Worm (Caenorhabditis elegans) whole organism, late embryonic: ENCODE results near the gene W09G10.9.

ENCODE experiments used
- C08G9.2 ChIP-seq: sonication (generic microtip); optimal IDR thresholded peaks from 2 replicates; lab custom pipeline; 2016; ENCODE audit warnings: mild to moderate bottlenecking, missing genetic modification characterization, moderate library complexity, missing compliant biosample characterization
- K02D7.2 ChIP-seq: sonication (generic microtip); optimal IDR thresholded peaks from 2 replicates; lab custom pipeline; 2017; ENCODE audit warnings: mild to moderate bottlenecking, missing genetic modification characterization, missing compliant biosample characterization
- T23F11.4 ChIP-seq: fragments of 200-800 bp; sonication (Bioruptor generic); optimal IDR thresholded peaks from 2 replicates; lab custom pipeline; 2018; ENCODE audit warnings: mild to moderate bottlenecking, missing genetic modification characterization, missing compliant biosample characterization
- ama-1 ChIP-seq: fragments of 150-350 bp; optimal IDR thresholded peaks from 2 replicates; lab custom pipeline; 2014
- ceh-14 ChIP-seq: sonication (generic microtip); optimal IDR thresholded peaks from 2 replicates; lab custom pipeline; 2016; ENCODE audit warnings: missing genotype, missing genetic modification characterization, missing compliant biosample characterization
- ceh-18 ChIP-seq: sonication (generic microtip); optimal IDR thresholded peaks from 2 replicates; lab custom pipeline; 2016; ENCODE audit warnings: missing genetic modification characterization, missing compliant biosample characterization
- ceh-2 ChIP-seq: sonication (generic microtip); optimal IDR thresholded peaks from 2 replicates; lab custom pipeline; 2016; ENCODE audit warnings: missing genotype, missing genetic modification characterization, missing compliant biosample characterization
- ceh-22 ChIP-seq: sonication (generic microtip); optimal IDR thresholded peaks from 2 replicates; lab custom pipeline; 2017; ENCODE audit warnings: missing biosample characterization, missing genetic modification characterization
- ceh-24 ChIP-seq: sonication (generic microtip); optimal IDR thresholded peaks from 2 replicates; lab custom pipeline; 2016; ENCODE audit warnings: mild to moderate bottlenecking, missing genetic modification characterization, missing compliant biosample characterization
- ceh-31 ChIP-seq: sonication (generic microtip); optimal IDR thresholded peaks from 2 replicates; lab custom pipeline; 2016; ENCODE audit warnings: missing genetic modification characterization, missing compliant biosample characterization
- ceh-34 ChIP-seq: sonication (generic microtip); optimal IDR thresholded peaks from 2 replicates; lab custom pipeline; 2016; ENCODE audit warnings: mild to moderate bottlenecking, missing genetic modification characterization, missing compliant biosample characterization
- ceh-45 ChIP-seq: fragments of 200-800 bp; sonication (Bioruptor generic); IDR thresholded peaks from 2 replicates; pipeline ENCODE4 v1.3.6; 2022; ENCODE audit warnings: missing genetic modification reagents, missing genetic modification characterization, missing compliant biosample characterization
- ceh-48 ChIP-seq: sonication (generic microtip); optimal IDR thresholded peaks from 2 replicates; lab custom pipeline; 2016; ENCODE audit warnings: missing genetic modification characterization, inconsistent platforms, missing compliant biosample characterization
- ceh-6 ChIP-seq: fragments of 200-800 bp; sonication (Bioruptor generic); optimal IDR thresholded peaks from 2 replicates; lab custom pipeline; 2018; ENCODE audit warnings: mild to moderate bottlenecking, missing genetic modification characterization, missing compliant biosample characterization
- ceh-9 ChIP-seq: sonication (generic microtip); optimal IDR thresholded peaks from 2 replicates; lab custom pipeline; 2016; ENCODE audit warnings: mild to moderate bottlenecking, missing genetic modification characterization, inconsistent platforms, missing compliant biosample characterization
- dve-1 ChIP-seq: sonication (generic microtip); optimal IDR thresholded peaks from 2 replicates; lab custom pipeline; 2017; ENCODE audit warnings: antibody characterized with exemption, mild to moderate bottlenecking, missing genetic modification characterization, missing compliant biosample characterization
- elt-2 ChIP-seq: sonication (generic microtip); optimal IDR thresholded peaks from 2 replicates; lab custom pipeline; 2016; ENCODE audit warnings: missing genetic modification reagents, missing genetic modification characterization, missing compliant biosample characterization
- ets-4 ChIP-seq: sonication (generic microtip); optimal IDR thresholded peaks from 2 replicates; lab custom pipeline; 2016; ENCODE audit warnings: missing genetic modification characterization, missing compliant biosample characterization
- fax-1 ChIP-seq: sonication (generic microtip); optimal IDR thresholded peaks from 2 replicates; lab custom pipeline; 2016; ENCODE audit warnings: missing genotype, missing genetic modification characterization, missing compliant biosample characterization
- fkh-10 ChIP-seq: fragments of 150-350 bp; optimal IDR thresholded peaks from 2 replicates; lab custom pipeline; 2014; ENCODE audit warnings: missing biosample characterization, missing genetic modification reagents, missing genetic modification characterization
- fkh-6 ChIP-seq: sonication (generic microtip); optimal IDR thresholded peaks from 2 replicates; lab custom pipeline; 2016; ENCODE audit warnings: missing genetic modification characterization, missing compliant biosample characterization
- gmeb-2 ChIP-seq: sonication (generic microtip); optimal IDR thresholded peaks from 2 replicates; lab custom pipeline; 2016; ENCODE audit warnings: missing genetic modification characterization, inconsistent platforms, missing compliant biosample characterization
- hlh-15 ChIP-seq: sonication (generic microtip); optimal IDR thresholded peaks from 2 replicates; lab custom pipeline; 2016; ENCODE audit warnings: missing genetic modification characterization, missing compliant biosample characterization
- hlh-30 ChIP-seq: sonication (generic microtip); optimal IDR thresholded peaks from 2 replicates; lab custom pipeline; 2017; ENCODE audit warnings: antibody characterized with exemption, missing genetic modification characterization, missing compliant biosample characterization; ENCODE audit not compliant: insufficient read depth
- lin-11 ChIP-seq: fragments of 200-800 bp; sonication (Bioruptor generic); optimal IDR thresholded peaks from 2 replicates; lab custom pipeline; 2018; ENCODE audit warnings: mild to moderate bottlenecking, missing genetic modification characterization, missing compliant biosample characterization
- mec-3 ChIP-seq: sonication (generic microtip); optimal IDR thresholded peaks from 2 replicates; lab custom pipeline; 2016; ENCODE audit warnings: borderline replicate concordance, missing genetic modification characterization, missing compliant biosample characterization
- nfya-1 ChIP-seq: sonication (generic microtip); optimal IDR thresholded peaks from 2 replicates; lab custom pipeline; 2017; ENCODE audit warnings: missing genetic modification characterization, mild to moderate bottlenecking, missing compliant biosample characterization, antibody characterized with exemption, moderate library complexity
- nhr-11 ChIP-seq: fragments of 150-350 bp; optimal IDR thresholded peaks from 2 replicates; lab custom pipeline; 2014; ENCODE audit warnings: missing biosample characterization, missing genetic modification characterization
- nhr-232 ChIP-seq: sonication (generic microtip); optimal IDR thresholded peaks from 2 replicates; lab custom pipeline; 2016; ENCODE audit warnings: missing genetic modification characterization, missing compliant biosample characterization
- npax-4 ChIP-seq: sonication (generic microtip); optimal IDR thresholded peaks from 2 replicates; lab custom pipeline; 2016; ENCODE audit warnings: missing genetic modification characterization, missing compliant biosample characterization
- odd-2 ChIP-seq: sonication (generic microtip); optimal IDR thresholded peaks from 2 replicates; lab custom pipeline; 2017; ENCODE audit warnings: antibody characterized with exemption, mild to moderate bottlenecking, missing genetic modification characterization, missing compliant biosample characterization
- pax-1 ChIP-seq: fragments of 150-350 bp; optimal IDR thresholded peaks from 2 replicates; lab custom pipeline; 2014; ENCODE audit warnings: missing biosample characterization, missing genetic modification characterization
- pha-4 ChIP-seq: fragments of 150-350 bp; optimal IDR thresholded peaks from 2 replicates; lab custom pipeline; 2018; ENCODE audit warnings: missing biosample characterization, missing genetic modification reagents, missing genetic modification characterization
- pqm-1 ChIP-seq: sonication (generic microtip); optimal IDR thresholded peaks from 2 replicates; lab custom pipeline; 2016; ENCODE audit warnings: missing genetic modification characterization, missing compliant biosample characterization
- pros-1 ChIP-seq: fragments of 150-350 bp; optimal IDR thresholded peaks from 2 replicates; lab custom pipeline; 2014; ENCODE audit warnings: missing biosample characterization, missing genetic modification reagents, missing genetic modification characterization
- sdc-2 ChIP-seq: sonication (generic microtip); optimal IDR thresholded peaks from 2 replicates; lab custom pipeline; 2016; ENCODE audit warnings: missing genotype, missing genetic modification characterization, missing compliant biosample characterization
- sox-2 ChIP-seq: fragments of 200-800 bp; sonication (Bioruptor generic); IDR thresholded peaks from 2 replicates; pipeline ENCODE4 v1.3.6; 2022; ENCODE audit warnings: missing genetic modification reagents, missing genetic modification characterization, missing compliant biosample characterization
- sox-4 ChIP-seq: sonication (generic microtip); optimal IDR thresholded peaks from 2 replicates; lab custom pipeline; 2017; ENCODE audit warnings: mild to moderate bottlenecking, missing genetic modification characterization, inconsistent platforms, missing compliant biosample characterization
- tbx-2 ChIP-seq: sonication (generic microtip); optimal IDR thresholded peaks from 2 replicates; lab custom pipeline; 2016; ENCODE audit warnings: missing genetic modification characterization, missing compliant biosample characterization
- tbx-7 ChIP-seq: sonication (generic microtip); optimal IDR thresholded peaks from 2 replicates; lab custom pipeline; 2016; ENCODE audit warnings: missing genotype, missing genetic modification characterization, missing compliant biosample characterization
- ttx-3 ChIP-seq: sonication (generic microtip); optimal IDR thresholded peaks from 2 replicates; lab custom pipeline; 2016; ENCODE audit warnings: missing genetic modification reagents, missing genetic modification characterization, missing compliant biosample characterization
- unc-3 ChIP-seq, 2 experiments: fragments of 200-800 bp in 1 of 2; sonication (Bioruptor generic) in 1 of 2; sonication (generic microtip) in 1 of 2; conservative IDR thresholded peaks in 1 of 2; optimal IDR thresholded peaks in 1 of 2; 2 replicates each; pipeline versions ENCODE4 v1.3.6 to Lab custom; 2016 to 2022; ENCODE audit warnings: missing compliant biosample characterization in 2 of 2, missing genetic modification characterization in 2 of 2, missing genetic modification reagents in 1 of 2
- unc-42 ChIP-seq: sonication (generic microtip); optimal IDR thresholded peaks from 2 replicates; lab custom pipeline; 2016; ENCODE audit warnings: missing genotype, missing genetic modification characterization, missing compliant biosample characterization
- unc-86 ChIP-seq: sonication (generic microtip); optimal IDR thresholded peaks from 2 replicates; lab custom pipeline; 2016; ENCODE audit warnings: missing genetic modification characterization, missing compliant biosample characterization
- zip-5 ChIP-seq: sonication (generic microtip); optimal IDR thresholded peaks from 2 replicates; lab custom pipeline; 2016; ENCODE audit warnings: missing genetic modification characterization, missing compliant biosample characterization
- ztf-16 ChIP-seq: sonication (generic microtip); optimal IDR thresholded peaks from 2 replicates; lab custom pipeline; 2017; ENCODE audit warnings: missing genetic modification characterization, missing compliant biosample characterization

The W09G10.9 gene

DNA sequence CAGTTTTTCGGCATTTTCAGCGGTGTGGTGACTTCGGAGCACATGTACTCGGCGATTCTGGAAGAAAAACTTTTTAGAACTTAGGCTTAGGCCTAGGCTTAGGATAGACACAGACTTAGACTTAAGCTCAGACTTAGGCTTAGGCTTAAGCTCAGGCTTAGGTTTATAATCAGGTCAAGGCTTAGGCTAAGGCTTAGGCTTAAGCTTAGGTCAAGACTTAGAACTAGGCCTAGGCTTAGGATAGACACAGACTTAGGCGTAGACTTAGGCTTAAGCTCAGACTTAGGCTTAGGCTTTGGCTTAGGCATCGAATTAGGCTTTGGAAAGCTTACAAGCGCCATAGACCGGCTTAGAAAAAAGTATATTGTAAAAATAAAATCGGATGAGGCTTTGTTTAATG is 45.1 kb upstream of the W09G10.9 start:
- TF ChIP-seq dve-1 (tag; lab: Kevin White, UChicago) (peak; percentile 62), npax-4 (no peak)

DNA sequence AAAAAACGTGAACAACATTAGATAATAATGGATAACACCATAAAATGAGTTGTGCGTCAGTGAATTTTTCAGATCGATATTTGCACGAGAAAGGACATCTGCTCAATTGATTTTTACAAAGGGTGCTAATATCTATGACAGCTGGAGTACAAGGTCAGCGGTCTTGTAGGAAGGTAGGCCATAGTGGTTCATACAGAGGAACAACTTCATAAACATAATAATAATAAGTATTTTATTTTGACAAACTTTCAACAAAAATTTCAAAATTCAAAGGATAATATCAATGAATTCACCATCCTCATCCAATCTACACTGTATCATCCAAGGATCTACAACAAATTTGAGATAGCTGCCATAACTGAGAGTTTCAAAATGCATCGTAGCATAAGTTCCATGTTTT is 44.4 kb upstream of the W09G10.9 start, which contains the start of gene fbxb-104:
Gene fbxb-104, minus strand, starts transcription at position 101 of the 400 bp plus-strand sequence.
- TF ChIP-seq ceh-2 (tag; lab: Kevin White, UChicago): no peak
- TF ChIP-seq unc-42 (tag; lab: Kevin White, UChicago): no peak
- TF ChIP-seq fkh-6: no peak
- no peak for TF ChIP-seq ceh-14
- TF ChIP-seq ceh-18 (tag; lab: Kevin White, UChicago): no peak
- TF ChIP-seq pros-1 (tag; lab: Kevin White, UChicago): no peak
- TF ChIP-seq tbx-7 (tag; lab: Kevin White, UChicago): no peak
- TF ChIP-seq zip-5: no peak
- TF ChIP-seq ama-1 (lab: Kevin White, UChicago): no peak
- TF ChIP-seq ceh-6 (GFP tag; lab: Kevin White, UChicago): no peak

DNA sequence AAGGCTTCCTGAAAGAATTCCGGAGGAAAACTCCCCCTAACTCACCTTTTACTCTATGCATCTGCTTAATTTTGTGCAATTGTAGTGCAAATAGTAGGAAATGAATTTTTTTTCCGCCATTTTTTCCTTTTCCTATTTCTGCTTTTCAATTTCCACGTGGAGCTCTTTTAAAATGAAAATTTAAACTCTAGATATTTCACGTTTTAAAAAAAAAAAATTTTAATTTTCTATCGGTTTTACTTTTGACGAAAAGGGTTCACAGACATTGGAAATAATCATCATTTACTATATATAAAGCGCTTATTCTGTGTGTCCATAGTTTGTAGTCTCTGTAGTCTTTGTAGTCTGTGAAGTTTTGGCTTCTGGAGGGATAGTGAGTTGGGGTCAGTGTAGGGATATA is 40.0 kb upstream of the W09G10.9 start, which contains the start of gene Y49F6B.8:
Gene Y49F6B.8, minus strand, starts transcription at position 101 of the 400 bp plus-strand sequence.
- TF ChIP-seq odd-2 (tag; lab: Kevin White, UChicago): no peak
- no peak for TF ChIP-seq tbx-7 (tag; lab: Kevin White, UChicago)
- TF ChIP-seq nhr-11 (tag; lab: Kevin White, UChicago): no peak
- TF ChIP-seq C08G9.2 (tag; lab: Kevin White, UChicago): no peak
- no peak for TF ChIP-seq sox-4 (tag; lab: Kevin White, UChicago)
- TF ChIP-seq, all 69 proteins: peak for 0

DNA sequence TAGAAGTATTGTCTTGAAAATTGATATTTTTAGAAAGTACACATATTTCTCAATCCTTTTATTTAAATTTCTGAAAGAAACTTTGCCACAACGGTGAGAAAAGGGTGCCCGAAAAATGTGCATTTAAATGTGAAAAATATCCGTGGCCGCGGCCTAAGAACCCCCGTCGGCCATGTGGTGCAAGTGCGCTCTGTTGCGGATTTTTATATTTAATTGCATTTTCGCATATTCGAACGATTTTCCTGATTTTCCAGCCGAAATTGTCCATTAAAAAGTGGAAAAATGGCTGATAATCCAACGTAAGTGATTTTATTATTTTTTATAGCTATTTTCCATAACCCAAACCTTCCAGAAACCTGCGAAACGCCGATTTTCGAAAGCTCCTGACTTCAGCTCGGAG is 39.4 kb upstream of the W09G10.9 start, which contains the start of gene smu-2:
Gene smu-2, plus strand, starts transcription at position 178 of the 400 bp plus-strand sequence.
- TF ChIP-seq ets-4 (tag; lab: Kevin White, UChicago) (peak; percentile 86), sdc-2 (tag; lab: Kevin White, UChicago) (no peak), nhr-232 (tag; lab: Kevin White, UChicago) (no peak), ceh-9 (tag; lab: Kevin White, UChicago) (no peak), npax-4 (no peak), hlh-30 (tag; lab: Kevin White, UChicago) (no peak), ttx-3 (tag; lab: Kevin White, UChicago) (peak; percentile 41), ceh-24 (no peak), T23F11.4 (GFP tag; lab: Kevin White, UChicago) (no peak), elt-2 (tag; lab: Kevin White, UChicago) (peak; percentile 72), nfya-1 (tag; lab: Kevin White, UChicago) (peak; percentile 33), unc-86 (tag; lab: Kevin White, UChicago) (peak; percentile 47), ceh-31 (tag; lab: Kevin White, UChicago) (peak; percentile 96), fkh-10 (no peak), ceh-34 (tag; lab: Kevin White, UChicago) (peak; percentile 46), ztf-16 (tag; lab: Kevin White, UChicago) (no peak), ceh-45 (GFP tag; lab: Robert Waterston, UW) (peak; percentile 50; the same call in 1 of the 2 replicates), unc-42 (tag; lab: Kevin White, UChicago) (peak; percentile 98), dve-1 (tag; lab: Kevin White, UChicago) (no peak), tbx-2 (peak; percentile 81), ceh-6 (GFP tag; lab: Kevin White, UChicago) (no peak), ceh-2 (tag; lab: Kevin White, UChicago) (peak; percentile 92), K02D7.2 (no peak), fax-1 (tag; lab: Kevin White, UChicago) (peak; percentile 31), gmeb-2 (tag; lab: Kevin White, UChicago) (no peak), hlh-15 (tag; lab: Kevin White, UChicago) (peak; percentile 34), pha-4 (tag; lab: Kevin White, UChicago) (no peak), ceh-48 (tag; lab: Kevin White, UChicago) (peak; percentile 7), pqm-1 (tag; lab: Kevin White, UChicago) (peak; percentile 52), mec-3 (peak; percentile 73), zip-5 (peak; percentile 76), sox-2 (no peak), pax-1 (no peak), unc-3 (GFP tag; conservative IDR thresholded peaks at IDR 0.05; lab: Robert Waterston, UW) (0 out of 2 replicates have a peak, but pooled peaks have one; percentile 9), unc-3 (tag; optimal IDR thresholded peaks at IDR 0.05; lab: Kevin White, UChicago) (no peak), lin-11 (tag; lab: Kevin White, UChicago) (no peak), ceh-22 (tag; lab: Kevin White, UChicago) (no peak)
